Worm (Caenorhabditis elegans) whole organism, L4 larva: ENCODE data around the gene srh-25.

Experiments used
- F37D6.2 ChIP-seq: sonication (generic microtip); optimal IDR thresholded peaks from 2 replicates; lab custom pipeline; 2016; ENCODE audit warnings: mild to moderate bottlenecking, missing genetic modification characterization, missing compliant biosample characterization
- R02D3.7 ChIP-seq: fragments of 150-350 bp; sonication (generic microtip); optimal IDR thresholded peaks from 3 replicates; lab custom pipeline; 2014; ENCODE audit warnings: missing biosample characterization, missing genetic modification characterization
- T20F7.1 ChIP-seq: fragments of 200-800 bp; sonication (Bioruptor generic); optimal IDR thresholded peaks from 2 replicates; lab custom pipeline; 2018; ENCODE audit warnings: mild to moderate bottlenecking, missing genetic modification characterization, missing compliant biosample characterization
- T26A8.4 ChIP-seq: fragments of 200-800 bp; sonication (Bioruptor generic); IDR thresholded peaks from 2 replicates; pipeline ENCODE4 v1.3.6; 2022; ENCODE audit warnings: missing genetic modification characterization, missing compliant biosample characterization
- Y48G9A.11 ChIP-seq: fragments of 200-800 bp; sonication (Bioruptor generic); IDR thresholded peaks from 2 replicates; pipeline ENCODE4 v1.3.6; 2022; ENCODE audit warnings: missing genetic modification reagents, missing genetic modification characterization, missing compliant biosample characterization
- Y75B8A.6 ChIP-seq: fragments of 200-800 bp; sonication (Bioruptor generic); IDR thresholded peaks from 2 replicates; pipeline ENCODE4 v1.3.6; 2022; ENCODE audit warnings: missing genetic modification reagents, missing genetic modification characterization, missing compliant biosample characterization
- ceh-82 ChIP-seq: sonication (generic microtip); optimal IDR thresholded peaks from 2 replicates; lab custom pipeline; 2017; ENCODE audit warnings: missing biosample characterization, missing genetic modification characterization
- ces-1 ChIP-seq: fragments of 150-350 bp; sonication (generic microtip); optimal IDR thresholded peaks from 4 replicates; lab custom pipeline; 2014; ENCODE audit warnings: missing biosample characterization, missing genetic modification reagents, missing genetic modification characterization
- cey-2 ChIP-seq: sonication (generic microtip); optimal IDR thresholded peaks from 3 replicates; lab custom pipeline; 2017; ENCODE audit warnings: missing genetic modification characterization, mild to moderate bottlenecking, missing compliant biosample characterization, antibody characterized with exemption, borderline replicate concordance; ENCODE audit not compliant: insufficient read depth
- ctbp-1 ChIP-seq: fragments of 200-800 bp; sonication (Bioruptor generic); IDR thresholded peaks from 2 replicates; pipeline ENCODE4 v1.3.6; 2022; ENCODE audit warnings: missing genetic modification reagents, missing genetic modification characterization, missing compliant biosample characterization
- daf-16 ChIP-seq, 3 experiments: sonication (generic microtip); optimal IDR thresholded peaks; 2 replicates each; lab custom pipeline; 2016 to 2017; ENCODE audit warnings: missing genetic modification characterization in 3 of 3, missing genetic modification reagents in 3 of 3, mild to moderate bottlenecking in 2 of 3, missing compliant biosample characterization in 2 of 3, missing biosample characterization in 1 of 3, moderate library complexity in 1 of 3
- dmd-6 ChIP-seq: fragments of 200-800 bp; sonication (Bioruptor generic); IDR thresholded peaks from 2 replicates; pipeline ENCODE4 v1.3.6; 2022; ENCODE audit warnings: missing genetic modification reagents, missing genetic modification characterization, missing compliant biosample characterization
- dpl-1 ChIP-seq: fragments of 150-350 bp; optimal IDR thresholded peaks from 2 replicates; lab custom pipeline; 2014; ENCODE audit warnings: missing biosample characterization, missing genetic modification reagents, missing genetic modification characterization
- dve-1 ChIP-seq: sonication (generic microtip); optimal IDR thresholded peaks from 2 replicates; lab custom pipeline; 2017; ENCODE audit warnings: antibody characterized with exemption, mild to moderate bottlenecking, missing genetic modification characterization, missing compliant biosample characterization; ENCODE audit not compliant: insufficient read depth
- egl-43 ChIP-seq: fragments of 200-800 bp; sonication (Bioruptor generic); IDR thresholded peaks from 2 replicates; pipeline ENCODE4 v1.3.6; 2022; ENCODE audit warnings: missing genetic modification reagents, missing genetic modification characterization, missing compliant biosample characterization
- fos-1 ChIP-seq: fragments of 150-350 bp; optimal IDR thresholded peaks from 2 replicates; lab custom pipeline; 2014; ENCODE audit warnings: missing biosample characterization, missing genetic modification characterization
- hlh-30 ChIP-seq: sonication (generic microtip); optimal IDR thresholded peaks from 2 replicates; lab custom pipeline; 2017; ENCODE audit warnings: antibody characterized with exemption, mild to moderate bottlenecking, missing genetic modification characterization, missing compliant biosample characterization; ENCODE audit not compliant: insufficient read depth
- lim-7 ChIP-seq: fragments of 200-800 bp; sonication (Bioruptor generic); IDR thresholded peaks from 2 replicates; pipeline ENCODE4 v1.3.6; 2022; ENCODE audit warnings: missing genetic modification characterization, missing compliant biosample characterization
- lir-3 ChIP-seq: sonication (generic microtip); optimal IDR thresholded peaks from 2 replicates; lab custom pipeline; 2016; ENCODE audit warnings: mild to moderate bottlenecking, missing genetic modification characterization, missing compliant biosample characterization
- lsy-2 ChIP-seq, 2 experiments: fragments of 150-350 bp in 1 of 2; sonication (generic microtip) in 1 of 2; optimal IDR thresholded peaks; 2 replicates each; lab custom pipeline; 2014 to 2017; ENCODE audit warnings: missing biosample characterization in 2 of 2, missing genetic modification characterization in 2 of 2
- mes-2 ChIP-seq: sonication (generic microtip); optimal IDR thresholded peaks from 2 replicates; lab custom pipeline; 2016; ENCODE audit warnings: missing genotype, mild to moderate bottlenecking, missing genetic modification characterization, missing compliant biosample characterization; ENCODE audit not compliant: poor library complexity, severe bottlenecking
- mxl-2 ChIP-seq: fragments of 200-800 bp; sonication (Bioruptor generic); conservative IDR thresholded peaks from 2 replicates; pipeline ENCODE4 v1.3.6; 2022; ENCODE audit warnings: missing genetic modification reagents, missing genetic modification characterization, missing compliant biosample characterization
- mxl-3 ChIP-seq: fragments of 200-800 bp; sonication (Bioruptor generic); optimal IDR thresholded peaks from 2 replicates; lab custom pipeline; 2018; ENCODE audit warnings: mild to moderate bottlenecking, missing genetic modification characterization, missing compliant biosample characterization
- nhr-10 ChIP-seq: fragments of 150-350 bp; optimal IDR thresholded peaks from 2 replicates; lab custom pipeline; 2014; ENCODE audit warnings: missing biosample characterization, missing genetic modification characterization
- nhr-111 ChIP-seq: fragments of 200-800 bp; sonication (Bioruptor generic); optimal IDR thresholded peaks from 2 replicates; lab custom pipeline; 2018; ENCODE audit warnings: mild to moderate bottlenecking, missing genetic modification characterization, missing compliant biosample characterization
- nhr-28 ChIP-seq: fragments of 150-350 bp; optimal IDR thresholded peaks from 2 replicates; lab custom pipeline; 2014; ENCODE audit warnings: missing biosample characterization, missing genetic modification characterization
- nhr-6 ChIP-seq: fragments of 150-350 bp; optimal IDR thresholded peaks from 2 replicates; lab custom pipeline; 2014; ENCODE audit warnings: missing biosample characterization, missing genetic modification characterization
- pha-4 ChIP-seq, 2 experiments: fragments of 150-350 bp in 1 of 2; fragments of 200-800 bp in 1 of 2; sonication (Bioruptor generic) in 1 of 2; IDR thresholded peaks in 1 of 2; optimal IDR thresholded peaks in 1 of 2; 2 replicates each; pipeline versions ENCODE4 v1.3.6 to Lab custom; 2014 to 2022; ENCODE audit warnings: missing genetic modification characterization in 2 of 2, missing genetic modification reagents in 2 of 2, missing biosample characterization in 1 of 2, missing compliant biosample characterization in 1 of 2
- php-3 ChIP-seq: fragments of 200-800 bp; sonication (Bioruptor generic); IDR thresholded peaks from 2 replicates; pipeline ENCODE4 v1.3.6; 2022; ENCODE audit warnings: missing genetic modification reagents, missing genetic modification characterization, missing compliant biosample characterization
- pqm-1 ChIP-seq: sonication (generic microtip); optimal IDR thresholded peaks from 2 replicates; lab custom pipeline; 2017; ENCODE audit warnings: missing biosample characterization, missing genetic modification characterization
- rbr-2 ChIP-seq: sonication (generic microtip); optimal IDR thresholded peaks from 2 replicates; lab custom pipeline; 2016; ENCODE audit warnings: missing genotype, missing genetic modification characterization, missing compliant biosample characterization
- saeg-2 ChIP-seq: fragments of 200-800 bp; sonication (Bioruptor generic); IDR thresholded peaks from 2 replicates; pipeline ENCODE4 v1.3.6; 2022; ENCODE audit warnings: missing genetic modification reagents, missing genetic modification characterization, missing compliant biosample characterization
- sdz-12 ChIP-seq: fragments of 200-800 bp; sonication (Bioruptor generic); optimal IDR thresholded peaks from 2 replicates; lab custom pipeline; 2018; ENCODE audit warnings: mild to moderate bottlenecking, missing genetic modification characterization, missing compliant biosample characterization
- set-16 ChIP-seq: fragments of 200-800 bp; sonication (Bioruptor generic); IDR thresholded peaks from 2 replicates; pipeline ENCODE4 v1.3.6; 2022; ENCODE audit warnings: missing genetic modification reagents, missing genetic modification characterization, missing compliant biosample characterization
- spr-1 ChIP-seq: sonication (generic microtip); optimal IDR thresholded peaks from 2 replicates; lab custom pipeline; 2016; ENCODE audit warnings: mild to moderate bottlenecking, missing genetic modification characterization, missing compliant biosample characterization
- spr-3 ChIP-seq: fragments of 200-800 bp; sonication (Bioruptor generic); optimal IDR thresholded peaks from 2 replicates; lab custom pipeline; 2018; ENCODE audit warnings: mild to moderate bottlenecking, missing genetic modification characterization, missing compliant biosample characterization
- tag-97 ChIP-seq: fragments of 200-800 bp; sonication (Bioruptor generic); IDR thresholded peaks from 2 replicates; pipeline ENCODE4 v1.3.6; 2022; ENCODE audit warnings: missing genetic modification characterization, missing compliant biosample characterization
- tra-1 ChIP-seq: fragments of 200-800 bp; sonication (Bioruptor generic); IDR thresholded peaks from 2 replicates; pipeline ENCODE4 v1.3.6; 2022; ENCODE audit warnings: missing genetic modification reagents, missing genetic modification characterization, missing compliant biosample characterization
- unc-62 ChIP-seq, 3 experiments: fragments of 150-350 bp in 1 of 3; sonication (generic microtip); optimal IDR thresholded peaks in 2 of 3; peaks in 1 of 3; 1 replicate in 1 of 3; 2 replicates in 2 of 3; lab custom pipeline; 2014 to 2017; ENCODE audit warnings: missing biosample characterization in 3 of 3, missing genetic modification characterization in 3 of 3, missing genetic modification reagents in 3 of 3, missing genotype in 1 of 3

The srh-25 gene

ce11 chrV:12433105-12433504, 512 bp downstream of the srh-25 start:
- peak in 1 of 2 experiments; percentile 94 for TF ChIP-seq unc-62 (GFP tag; optimal IDR thresholded peaks at IDR 0.05 in 1 of 2; lab: Kevin White, UChicago)
- TF ChIP-seq unc-62 (tag; optimal IDR thresholded peaks at IDR 0.05; lab: Kevin White, UChicago): no peak
- TF ChIP-seq daf-16 (GFP tag; optimal IDR thresholded peaks at IDR 0.05; lab: Kevin White, UChicago): no peak
- TF ChIP-seq daf-16 (tag; optimal IDR thresholded peaks at IDR 0.05; lab: Kevin White, UChicago): no peak
- TF ChIP-seq, all 104 proteins: peak for 1

- TF ChIP-seq lir-3 (no peak), Y75B8A.6 (GFP tag; lab: Robert Waterston, UW) (no peak), nhr-111 (GFP tag; lab: Kevin White, UChicago) (no peak), dmd-6 (GFP tag; lab: Robert Waterston, UW) (no peak), sdz-12 (GFP tag; lab: Kevin White, UChicago) (no peak), nhr-28 (tag; lab: Kevin White, UChicago) (peak; percentile 86), mxl-2 (GFP tag; lab: Robert Waterston, UW) (no peak), lim-7 (GFP tag; lab: Robert Waterston, UW) (no peak), saeg-2 (GFP tag; lab: Robert Waterston, UW) (no peak), pqm-1 (tag; lab: Kevin White, UChicago) (no peak), hlh-30 (tag; lab: Kevin White, UChicago) (no peak), nhr-10 (tag; lab: Kevin White, UChicago) (no peak), fos-1 (tag; lab: Kevin White, UChicago) (no peak), tra-1 (GFP tag; lab: Robert Waterston, UW) (no peak), dpl-1 (GFP tag; lab: Kevin White, UChicago) (no peak), F37D6.2 (no peak), dve-1 (peak; percentile 52), egl-43 (GFP tag; lab: Robert Waterston, UW) (no peak), php-3 (GFP tag; lab: Robert Waterston, UW) (no peak), spr-1 (tag; lab: Kevin White, UChicago) (no peak), mxl-3 (GFP tag; lab: Kevin White, UChicago) (no peak), spr-3 (GFP tag; lab: Kevin White, UChicago) (no peak), daf-16 (GFP tag; optimal IDR thresholded peaks at IDR 0.05; lab: Kevin White, UChicago) (no peak), daf-16 (tag; optimal IDR thresholded peaks at IDR 0.05; lab: Kevin White, UChicago) (peak; percentile 33), nhr-6 (peak; percentile 19), T20F7.1 (GFP tag; lab: Kevin White, UChicago) (no peak), mes-2 (tag; lab: Kevin White, UChicago) (no peak), ctbp-1 (no peak), Y48G9A.11 (no peak), ceh-82 (no peak)
Observed at ce11 chrV:12432111-12432510, 1.5 kb downstream of the srh-25 start, which contains the start of gene C54D10.13. TSS of gene C54D10.13 (minus strand) at chrV:12432289.

- no peak for TF ChIP-seq nhr-6
- TF ChIP-seq rbr-2 (tag; lab: Kevin White, UChicago): no peak
- TF ChIP-seq set-16 (GFP tag; lab: Robert Waterston, UW): no peak
- TF ChIP-seq T26A8.4: no peak
- TF ChIP-seq tag-97: no peak
- TF ChIP-seq ces-1 (GFP tag; lab: Kevin White, UChicago): no peak
- no peak for TF ChIP-seq R02D3.7 (tag; lab: Kevin White, UChicago)
- no peak for TF ChIP-seq lsy-2 (tag; optimal IDR thresholded peaks at IDR 0.05; lab: Kevin White, UChicago)
- no peak for TF ChIP-seq pha-4 (GFP tag; IDR thresholded peaks at IDR 0.05; lab: Robert Waterston, UW)
- no peak for TF ChIP-seq pha-4 (tag; optimal IDR thresholded peaks at IDR 0.05; lab: Kevin White, UChicago)
- TF ChIP-seq cey-2 (tag; lab: Kevin White, UChicago): no peak
- TF ChIP-seq, all 104 proteins: peak for 0
Observed at ce11 chrV:12429039-12429438, 4.6 kb downstream of the srh-25 start, which contains the start of gene C54D10.5. TSS of gene C54D10.5 (plus strand) at chrV:12429339.
